Fruit fly (Drosophila melanogaster): ENCODE data around the gene Hcf.

Gene Hcf

dm6 chr4:421025-421424 lies 61.3 kb downstream of the Hcf start:
- TF ChIP-seq CG16813 (GFP tag; IDR thresholded peaks at IDR 0.05; ENCODE audit: partially characterized antibody) (no peak), Aef1 (GFP tag; IDR thresholded peaks at IDR 0.05) (no peak), toy (GFP tag; IDR thresholded peaks at IDR 0.05) (no peak), CG8388 (GFP tag; optimal IDR thresholded peaks at IDR 0.05) (peak; percentile 68)

- TF ChIP-seq CG11504 (tag; optimal IDR thresholded peaks at IDR 0.05) (no peak), Ets65A (GFP tag) (peak; percentile 29), Nf-YB (GFP tag; optimal IDR thresholded peaks at IDR 0.05) (peak; percentile 91), Mes4 (GFP tag; optimal IDR thresholded peaks at IDR 0.05) (no peak), sens (GFP tag) (peak; percentile 26), Nf-YC (tag; optimal IDR thresholded peaks at IDR 0.05) (peak; percentile 72), CG2199 (GFP tag; IDR thresholded peaks at IDR 0.05) (0 out of 3 replicates have a peak, but pooled peaks have one; percentile 35), Elba2 (GFP tag; optimal IDR thresholded peaks at IDR 0.05) (peak; percentile 16)
These were observed 62.0 kb downstream of the Hcf start for dm6 chr4:421772-422171.

dm6 chr4:423338-423737 lies 63.6 kb downstream of the Hcf start:
- TF ChIP-seq pros (GFP tag; optimal IDR thresholded peaks at IDR 0.05) (peak; percentile 44), CG2199 (GFP tag; IDR thresholded peaks at IDR 0.05) (peak; percentile 68; the same call in 1 of the 3 replicates), CG7963 (GFP tag; IDR thresholded peaks at IDR 0.05; ENCODE audit: partially characterized antibody) (no peak), CG34376 (GFP tag; optimal IDR thresholded peaks at IDR 0.05) (no peak), h (optimal IDR thresholded peaks at IDR 0.05) (no peak), z (GFP tag; IDR thresholded peaks at IDR 0.05) (peak; percentile 74; the same call in 2 of the 3 replicates), Nf-YC (tag; optimal IDR thresholded peaks at IDR 0.05) (peak; percentile 94), Nf-YB (GFP tag; optimal IDR thresholded peaks at IDR 0.05) (peak; percentile 96), sens (GFP tag) (peak; percentile 41)

- TF ChIP-seq E2f2 (GFP tag; IDR thresholded peaks at IDR 0.05) (peak; percentile 65), CG1024 (GFP tag; IDR thresholded peaks at IDR 0.05) (peak; percentile 91; the same call in 1 of the 2 replicates), C15 (GFP tag; IDR thresholded peaks at IDR 0.05) (peak; percentile 77), Dbx (GFP tag; IDR thresholded peaks at IDR 0.05) (peak; percentile 95; the same call in 2 of the 3 replicates), gsb-n (tag; optimal IDR thresholded peaks at IDR 0.05) (peak; percentile 84), Nf-YB (GFP tag; optimal IDR thresholded peaks at IDR 0.05) (peak; percentile 78), CG18764 (GFP tag; optimal IDR thresholded peaks at IDR 0.05) (peak; percentile 92), HLHmδ (GFP tag; optimal IDR thresholded peaks at IDR 0.05) (no peak), trh (GFP tag; optimal IDR thresholded peaks at IDR 0.05) (peak; percentile 89), Neu2 (GFP tag; optimal IDR thresholded peaks at IDR 0.05; ENCODE audit: borderline replicate concordance) (peak; percentile 83), YL-1 (GFP tag; optimal IDR thresholded peaks at IDR 0.05) (peak; percentile 65), grn (GFP tag; optimal IDR thresholded peaks at IDR 0.05) (no peak), dm (GFP tag; optimal IDR thresholded peaks at IDR 0.05) (peak; percentile 89), CG13424 (tag; optimal IDR thresholded peaks at IDR 0.05) (peak; percentile 92), BEAF-32 (GFP tag; optimal IDR thresholded peaks at IDR 0.05) (peak; percentile 17), Med (GFP tag) (peak; percentile 100), ftz-f1 (GFP tag; optimal IDR thresholded peaks at IDR 0.05) (peak; percentile 33), CG18619 (GFP tag; optimal IDR thresholded peaks at IDR 0.05) (peak; percentile 91), insv (GFP tag; optimal IDR thresholded peaks at IDR 0.05) (peak in 1 of 2 experiments; percentile 91), Camta (GFP tag; optimal IDR thresholded peaks at IDR 0.05) (peak; percentile 94), sna (GFP tag; IDR thresholded peaks at IDR 0.05; ENCODE audit: partially characterized antibody) (no peak), Ets65A (GFP tag) (peak; percentile 100), sob (GFP tag; IDR thresholded peaks at IDR 0.05) (peak; percentile 97; the same call in 1 of the 2 replicates), HmgZ (tag; optimal IDR thresholded peaks at IDR 0.05) (peak; percentile 95), Fer2 (tag; optimal IDR thresholded peaks at IDR 0.05) (peak; percentile 86), CG2129 (GFP tag; IDR thresholded peaks at IDR 0.05; ENCODE audit: partially characterized antibody) (no peak), CG3281 (GFP tag; optimal IDR thresholded peaks at IDR 0.05) (peak; percentile 91), CG33213 (GFP tag; optimal IDR thresholded peaks at IDR 0.05) (peak; percentile 98), Oli (tag; optimal IDR thresholded peaks at IDR 0.05) (peak; percentile 89)
These were observed 65.0 kb downstream of the Hcf start for dm6 chr4:424630-425327.
